Fruit fly (Drosophila melanogaster) whole organism, embryonic: Measurements from ENCODE around the gene RpL35.
A peak's percentile ranks its signal among the peaks of the same experiment; 100 is the strongest.

Source experiments
- Asciz ChIP-seq: fragments of 200-800 bp; sonication (Bioruptor generic); optimal IDR thresholded peaks from 2 replicates; lab custom pipeline; 2017; ENCODE audit warnings: missing biosample characterization, mild to moderate bottlenecking, missing genetic modification characterization, missing genetic modification reagents
- BEAF-32 ChIP-seq: fragments of 200-800 bp; sonication (Bioruptor generic); optimal IDR thresholded peaks from 3 replicates; lab custom pipeline; 2017; ENCODE audit warnings: missing biosample characterization, missing genetic modification characterization, mild to moderate bottlenecking, moderate library complexity, missing genetic modification reagents
- BtbVII ChIP-seq: fragments of 200-800 bp; sonication (Bioruptor generic); optimal IDR thresholded peaks from 3 replicates; lab custom pipeline; 2017; ENCODE audit warnings: missing biosample characterization, mild to moderate bottlenecking, missing genetic modification characterization
- CG10321 ChIP-seq: fragments of 200-800 bp; sonication (Bioruptor generic); IDR thresholded peaks from 2 replicates; pipeline ENCODE4 v1.3.6; 2022; ENCODE audit warnings: missing biosample characterization, missing genetic modification characterization
- CG10654 ChIP-seq: fragments of 200-800 bp; sonication (Bioruptor generic); optimal IDR thresholded peaks from 2 replicates; lab custom pipeline; 2016; ENCODE audit warnings: missing biosample characterization, missing genetic modification characterization
- CG11504 ChIP-seq: fragments of 200-800 bp; sonication (Bioruptor generic); optimal IDR thresholded peaks from 3 replicates; lab custom pipeline; 2019; ENCODE audit warnings: missing biosample characterization, mild to moderate bottlenecking, missing genetic modification characterization, moderate library complexity
- CG12299 ChIP-seq: fragments of 200-800 bp; sonication (Bioruptor generic); optimal IDR thresholded peaks from 2 replicates; lab custom pipeline; 2018; ENCODE audit warnings: missing biosample characterization, mild to moderate bottlenecking, missing genetic modification characterization
- CG12659 ChIP-seq: fragments of 200-800 bp; sonication (Bioruptor generic); optimal IDR thresholded peaks from 3 replicates; lab custom pipeline; 2017; ENCODE audit warnings: mild to moderate bottlenecking, missing biosample characterization, missing genetic modification reagents, missing genetic modification characterization
- CG15011 ChIP-seq: fragments of 200-800 bp; sonication (Bioruptor generic); optimal IDR thresholded peaks from 3 replicates; lab custom pipeline; 2018; ENCODE audit warnings: missing biosample characterization, mild to moderate bottlenecking, missing genetic modification characterization
- CG16863 ChIP-seq: fragments of 200-800 bp; sonication (Bioruptor generic); optimal IDR thresholded peaks from 3 replicates; lab custom pipeline; 2016; ENCODE audit warnings: missing biosample characterization, missing genetic modification characterization
- CG17912 ChIP-seq: fragments of 200-800 bp; sonication (Bioruptor generic); optimal IDR thresholded peaks from 2 replicates; lab custom pipeline; 2018; ENCODE audit warnings: missing biosample characterization, mild to moderate bottlenecking, missing genetic modification characterization
- CG2678 ChIP-seq: fragments of 200-800 bp; sonication (Bioruptor generic); optimal IDR thresholded peaks from 3 replicates; lab custom pipeline; 2019; ENCODE audit warnings: missing biosample characterization, mild to moderate bottlenecking, missing genetic modification characterization, moderate library complexity
- CG2889 ChIP-seq: fragments of 200-800 bp; sonication (Bioruptor generic); IDR thresholded peaks from 3 replicates; pipeline ENCODE4 v1.3.6; 2022; ENCODE audit warnings: missing biosample characterization, missing genetic modification characterization
- CG3163 ChIP-seq: fragments of 200-800 bp; sonication (Bioruptor generic); optimal IDR thresholded peaks from 3 replicates; lab custom pipeline; 2016; ENCODE audit warnings: missing biosample characterization, missing genetic modification characterization
- CG3281 ChIP-seq: fragments of 200-800 bp; sonication (Bioruptor generic); optimal IDR thresholded peaks from 3 replicates; lab custom pipeline; 2017; ENCODE audit warnings: missing biosample characterization, mild to moderate bottlenecking, missing genetic modification characterization
- CG33557 ChIP-seq: fragments of 200-800 bp; sonication (Bioruptor generic); optimal IDR thresholded peaks from 2 replicates; lab custom pipeline; 2019; ENCODE audit warnings: missing biosample characterization, mild to moderate bottlenecking, missing genetic modification characterization, moderate library complexity
- CG3995 ChIP-seq: fragments of 200-800 bp; sonication (Bioruptor generic); optimal IDR thresholded peaks from 3 replicates; lab custom pipeline; 2016; ENCODE audit warnings: missing biosample characterization, missing genetic modification characterization
- CG6791 ChIP-seq: fragments of 200-800 bp; sonication (Bioruptor generic); IDR thresholded peaks from 3 replicates; pipeline ENCODE4 v1.3.6; 2022; ENCODE audit warnings: missing biosample characterization, missing genetic modification characterization; ENCODE audit not compliant: partially characterized antibody
- CG7357 ChIP-seq: fragments of 200-800 bp; sonication (Bioruptor generic); IDR thresholded peaks from 3 replicates; pipeline ENCODE4 v1.3.6; 2022; ENCODE audit warnings: missing biosample characterization, missing genetic modification characterization
- CG7786 ChIP-seq: fragments of 200-800 bp; sonication (Bioruptor generic); optimal IDR thresholded peaks from 2 replicates; lab custom pipeline; 2016; ENCODE audit warnings: missing biosample characterization, missing genetic modification characterization
- CG8765 ChIP-seq: fragments of 200-800 bp; sonication (Bioruptor generic); IDR thresholded peaks from 2 replicates; pipeline ENCODE4 v1.3.6; 2022; ENCODE audit warnings: missing biosample characterization, missing genetic modification characterization
- CG8924 ChIP-seq: fragments of 200-800 bp; optimal IDR thresholded peaks from 3 replicates; lab custom pipeline; 2019; ENCODE audit warnings: missing biosample characterization, mild to moderate bottlenecking, missing genetic modification characterization, moderate library complexity
- Dfd ChIP-seq, 2 experiments: fragments of >200 bp; optimal IDR thresholded peaks; 2 replicates each; lab custom pipeline; 2017; ENCODE audit warnings: missing biosample characterization in 2 of 2, missing genetic modification characterization in 2 of 2
- Doc3 ChIP-seq: fragments of 200-800 bp; sonication (Bioruptor generic); IDR thresholded peaks from 3 replicates; pipeline ENCODE4 v1.3.6; 2022; ENCODE audit warnings: missing biosample characterization, missing genetic modification characterization; ENCODE audit not compliant: partially characterized antibody
- E2f1 ChIP-seq: fragments of 200-800 bp; sonication (Bioruptor generic); IDR thresholded peaks from 2 replicates; pipeline ENCODE4 v1.3.6; 2022; ENCODE audit warnings: missing biosample characterization, missing genetic modification characterization
- Fer1 ChIP-seq: fragments of 200-800 bp; sonication (Bioruptor generic); optimal IDR thresholded peaks from 2 replicates; lab custom pipeline; 2017; ENCODE audit warnings: missing biosample characterization, mild to moderate bottlenecking, missing genetic modification characterization
- HmgD ChIP-seq: fragments of 200-800 bp; sonication (Bioruptor generic); optimal IDR thresholded peaks from 3 replicates; lab custom pipeline; 2016; ENCODE audit warnings: missing biosample characterization, missing genetic modification characterization
- Hr3 ChIP-seq: fragments of 200-800 bp; sonication (Bioruptor generic); optimal IDR thresholded peaks from 3 replicates; lab custom pipeline; 2016; ENCODE audit warnings: missing biosample characterization, missing genetic modification characterization
- NC2α ChIP-seq: fragments of 200-800 bp; sonication (Bioruptor generic); optimal IDR thresholded peaks from 2 replicates; lab custom pipeline; 2016; ENCODE audit warnings: missing biosample characterization, missing genetic modification characterization
- Ptx1 ChIP-seq: fragments of 200-800 bp; sonication (Bioruptor generic); IDR thresholded peaks from 2 replicates; pipeline ENCODE4 v1.3.6; 2022; ENCODE audit warnings: missing biosample characterization, missing genetic modification characterization
- Side ChIP-seq: fragments of 200-800 bp; sonication (Bioruptor generic); optimal IDR thresholded peaks from 2 replicates; lab custom pipeline; 2016; ENCODE audit warnings: missing biosample characterization, missing genetic modification characterization
- Stat92E ChIP-seq, 3 experiments: fragments of >200 bp in 2 of 3; fragments of 200-800 bp in 1 of 3; sonication (Bioruptor generic) in 1 of 3; optimal IDR thresholded peaks; 2 replicates each; lab custom pipeline; 2017 to 2019; ENCODE audit warnings: missing biosample characterization in 3 of 3, missing genetic modification characterization in 3 of 3, mild to moderate bottlenecking in 1 of 3, moderate library complexity in 1 of 3
- amos ChIP-seq: fragments of 200-800 bp; sonication (Bioruptor generic); IDR thresholded peaks from 2 replicates; pipeline ENCODE4 v1.3.6; 2022; ENCODE audit warnings: missing biosample characterization, missing genetic modification characterization; ENCODE audit not compliant: partially characterized antibody
- ase ChIP-seq: fragments of 200-800 bp; sonication (Bioruptor generic); IDR thresholded peaks from 3 replicates; pipeline ENCODE4 v1.3.6; 2022; ENCODE audit warnings: missing biosample characterization, missing genetic modification characterization
- bowl ChIP-seq: fragments of 200-800 bp; sonication (Bioruptor generic); IDR thresholded peaks from 2 replicates; pipeline ENCODE4 v1.3.6; 2022; ENCODE audit warnings: missing biosample characterization, missing genetic modification characterization
- en ChIP-seq: fragments of 200-800 bp; sonication (Bioruptor generic); optimal IDR thresholded peaks from 2 replicates; lab custom pipeline; 2016; ENCODE audit warnings: missing biosample characterization, missing genetic modification characterization
- eyg ChIP-seq: fragments of 200-800 bp; sonication (Bioruptor generic); optimal IDR thresholded peaks from 3 replicates; lab custom pipeline; 2016; ENCODE audit warnings: missing biosample characterization, missing genetic modification characterization
- lov ChIP-seq, 2 experiments: fragments of 200-800 bp in 1 of 2; fragments of >200 bp in 1 of 2; sonication (Bioruptor generic) in 1 of 2; IDR thresholded peaks in 1 of 2; optimal IDR thresholded peaks in 1 of 2; 2 replicates in 1 of 2; 3 replicates in 1 of 2; pipeline versions ENCODE4 v1.3.6 to Lab custom; 2017 to 2022; ENCODE audit warnings: missing biosample characterization in 1 of 2, missing genetic modification characterization in 1 of 2
- onecut ChIP-seq: fragments of 200-800 bp; sonication (Bioruptor generic); IDR thresholded peaks from 2 replicates; pipeline ENCODE4 v1.3.6; 2022; ENCODE audit warnings: missing biosample characterization, missing genetic modification characterization
- psq ChIP-seq: fragments of 200-800 bp; sonication (Bioruptor generic); optimal IDR thresholded peaks from 2 replicates; lab custom pipeline; 2017; ENCODE audit warnings: missing biosample characterization, missing genetic modification characterization
- salm ChIP-seq: fragments of 200-800 bp; sonication (Bioruptor generic); optimal IDR thresholded peaks from 2 replicates; lab custom pipeline; 2018; ENCODE audit warnings: missing biosample characterization, mild to moderate bottlenecking, missing genetic modification characterization
- sim ChIP-seq: fragments of 200-800 bp; sonication (Bioruptor generic); IDR thresholded peaks from 2 replicates; pipeline ENCODE4 v1.3.6; 2022; ENCODE audit warnings: missing biosample characterization, missing genetic modification characterization
- sob ChIP-seq: fragments of 200-800 bp; sonication (Bioruptor generic); IDR thresholded peaks from 2 replicates; pipeline ENCODE4 v1.3.6; 2022; ENCODE audit warnings: missing biosample characterization, missing genetic modification characterization
- tll ChIP-seq, 2 experiments: fragments of 200-800 bp in 1 of 2; fragments of >200 bp in 1 of 2; sonication (Bioruptor generic) in 1 of 2; optimal IDR thresholded peaks; 2 replicates each; lab custom pipeline; 2017 to 2019; ENCODE audit warnings: missing biosample characterization in 2 of 2, missing genetic modification characterization in 2 of 2, mild to moderate bottlenecking in 1 of 2, moderate library complexity in 1 of 2
- trem ChIP-seq: fragments of 200-800 bp; optimal IDR thresholded peaks from 3 replicates; lab custom pipeline; 2019; ENCODE audit warnings: missing biosample characterization, mild to moderate bottlenecking, missing genetic modification characterization, moderate library complexity
- unpg ChIP-seq: fragments of 200-800 bp; sonication (Bioruptor generic); optimal IDR thresholded peaks from 3 replicates; lab custom pipeline; 2018; ENCODE audit warnings: missing biosample characterization, mild to moderate bottlenecking, missing genetic modification characterization, moderate library complexity
- vfl ChIP-seq: fragments of 200-800 bp; sonication (Bioruptor generic); optimal IDR thresholded peaks from 2 replicates; lab custom pipeline; 2016; ENCODE audit warnings: missing biosample characterization, missing genetic modification characterization
- vvl ChIP-seq: fragments of 200-800 bp; sonication (Bioruptor generic); IDR thresholded peaks from 2 replicates; pipeline ENCODE4 v1.3.6; 2022; ENCODE audit warnings: missing biosample characterization, missing genetic modification characterization
- wek ChIP-seq: fragments of 200-800 bp; sonication (Bioruptor generic); optimal IDR thresholded peaks from 3 replicates; lab custom pipeline; 2018; ENCODE audit warnings: missing biosample characterization, mild to moderate bottlenecking, missing genetic modification characterization, moderate library complexity
- zfh2 ChIP-seq: fragments of 200-800 bp; sonication (Bioruptor generic); optimal IDR thresholded peaks from 2 replicates; lab custom pipeline; 2016; ENCODE audit warnings: missing biosample characterization, missing genetic modification characterization

RpL35 gene

dm6 chrX:5638588-5638987, 33.6 kb upstream of the RpL35 start (continued):
- no peak for TF ChIP-seq trem (tag; lab: Kevin White, UChicago)
- TF ChIP-seq Side (GFP tag; lab: Kevin White, UChicago) = peak; percentile 50
- no peak for TF ChIP-seq CG6791 (GFP tag; lab: Robert Waterston, UW)
- TF ChIP-seq CG7357 = peak; percentile 52; the same call in 2 of the 3 replicates
- no peak for TF ChIP-seq CG10321
- TF ChIP-seq CG12299 (tag; lab: Kevin White, UChicago) = no peak
- TF ChIP-seq CG10654 (GFP tag; lab: Kevin White, UChicago) = no peak
- no peak for TF ChIP-seq CG17912 (GFP tag; lab: Kevin White, UChicago)
- peak; percentile 57 for TF ChIP-seq CG3281
- TF ChIP-seq Stat92E (GFP tag; optimal IDR thresholded peaks at IDR 0.05; lab: Kevin White, UChicago) = no peak
- no peak for TF ChIP-seq Doc3 (GFP tag; lab: Robert Waterston, UW)
- peak; percentile 61 for TF ChIP-seq CG7786 (GFP tag; lab: Kevin White, UChicago)
- peak; percentile 64 for TF ChIP-seq E2f1 (GFP tag; lab: Robert Waterston, UW)
- peak; percentile 62 for TF ChIP-seq BtbVII (GFP tag; lab: Kevin White, UChicago)
- TF ChIP-seq CG16863 (GFP tag; lab: Kevin White, UChicago) = peak; percentile 51
- TF ChIP-seq bowl (GFP tag; lab: Robert Waterston, UW) = no peak
- TF ChIP-seq CG2889 = peak; percentile 48; the same call in 1 of the 3 replicates
- TF ChIP-seq Hr3 (GFP tag; lab: Kevin White, UChicago) = peak; percentile 4
- TF ChIP-seq Ptx1 = peak; percentile 63
- no peak for TF ChIP-seq NC2α (GFP tag; lab: Kevin White, UChicago)
- peak; percentile 42 for TF ChIP-seq zfh2 (GFP tag; lab: Kevin White, UChicago)
- peak; percentile 29 for TF ChIP-seq eyg (GFP tag; lab: Kevin White, UChicago)
- TF ChIP-seq ase (GFP tag; lab: Robert Waterston, UW) = peak; percentile 72
- peak; percentile 31 for TF ChIP-seq psq (GFP tag; lab: Kevin White, UChicago)
- no peak for TF ChIP-seq lov (optimal IDR thresholded peaks at IDR 0.05; lab: Kevin White, UChicago)
- TF ChIP-seq lov (GFP tag; IDR thresholded peaks at IDR 0.05; lab: Robert Waterston, UW) = 0 out of 3 replicates have a peak, but pooled peaks have one; percentile 28
- TF ChIP-seq CG3995 = no peak
- TF ChIP-seq CG8924 (tag; lab: Kevin White, UChicago) = peak; percentile 27
- no peak for TF ChIP-seq tll (GFP tag; optimal IDR thresholded peaks at IDR 0.05; lab: Kevin White, UChicago)
- peak; percentile 59; the same call in 1 of the 2 replicates for TF ChIP-seq sob (GFP tag; lab: Robert Waterston, UW)
- no peak for TF ChIP-seq CG15011 (GFP tag; lab: Kevin White, UChicago)
- TF ChIP-seq CG8765 = peak; percentile 60
- no peak for TF ChIP-seq en (GFP tag; lab: Kevin White, UChicago)
- no peak for TF ChIP-seq CG33557 (GFP tag; lab: Kevin White, UChicago)
- TF ChIP-seq amos (GFP tag; lab: Robert Waterston, UW) = no peak
- no peak for TF ChIP-seq sim (GFP tag; lab: Robert Waterston, UW)
- TF ChIP-seq Asciz (GFP tag; lab: Kevin White, UChicago) = peak; percentile 19
- peak; percentile 64 for TF ChIP-seq onecut (GFP tag; lab: Robert Waterston, UW)
- peak; percentile 72 for TF ChIP-seq CG2678 (tag; lab: Kevin White, UChicago)
- TF ChIP-seq vfl (GFP tag; lab: Kevin White, UChicago) = peak; percentile 39
- peak; percentile 83 for TF ChIP-seq Fer1 (GFP tag; lab: Kevin White, UChicago)
- peak; percentile 12 for TF ChIP-seq salm (tag; lab: Kevin White, UChicago)
- TF ChIP-seq CG11504 (tag; lab: Kevin White, UChicago) = peak; percentile 43
- TF ChIP-seq Dfd (GFP tag; optimal IDR thresholded peaks at IDR 0.05; lab: Kevin White, UChicago) = no peak
- TF ChIP-seq wek = no peak
- TF ChIP-seq unpg (GFP tag; lab: Kevin White, UChicago) = peak; percentile 68
- no peak for TF ChIP-seq BEAF-32 (GFP tag; lab: Kevin White, UChicago)
- peak; percentile 37 for TF ChIP-seq HmgD
- TF ChIP-seq vvl (GFP tag; lab: Robert Waterston, UW) = peak; percentile 84
- TF ChIP-seq CG3163 (GFP tag; lab: Kevin White, UChicago) = no peak
- TF ChIP-seq CG12659 (GFP tag; lab: Kevin White, UChicago) = peak; percentile 35
